Worm (Caenorhabditis elegans): ENCODE data around the gene F40G9.14.

- TF ChIP-seq ama-1 (optimal IDR thresholded peaks at IDR 0.05): no peak
- TF ChIP-seq pes-1 (GFP tag; IDR thresholded peaks at IDR 0.05): no peak
- TF ChIP-seq scrt-1 (GFP tag; IDR thresholded peaks at IDR 0.05): no peak
- no peak for TF ChIP-seq B0310.2 (tag; optimal IDR thresholded peaks at IDR 0.05)
- TF ChIP-seq hmg-4 (GFP tag; optimal IDR thresholded peaks at IDR 0.05): no peak
- no peak for TF ChIP-seq ets-7 (tag; optimal IDR thresholded peaks at IDR 0.05)
- TF ChIP-seq tbx-37 (GFP tag; conservative IDR thresholded peaks at IDR 0.05): no peak
- TF ChIP-seq hnd-1 (tag; optimal IDR thresholded peaks at IDR 0.05): no peak
- no peak for TF ChIP-seq flt-1 (GFP tag; IDR thresholded peaks at IDR 0.05)
- no peak for TF ChIP-seq ceh-36 (tag; optimal IDR thresholded peaks at IDR 0.05)
- TF ChIP-seq sea-1 (GFP tag; conservative IDR thresholded peaks at IDR 0.05): no peak
Measured at ce11 chrIII:209695-210091, 32.1 kb upstream of the F40G9.14 start, which contains the start of gene klp-20.
